Fruit fly (Drosophila melanogaster): Measurements from ENCODE around the gene nAChRbeta3.

Gene nAChRbeta3

dm6 chr2L:574226-574625 lies 29.3 kb downstream of the nAChRbeta3 start, which contains the start of the genes Ipk2 and cold (continued):
- TF ChIP-seq CG3065 (GFP tag; optimal IDR thresholded peaks at IDR 0.05) (peak; percentile 68), CG17359 (tag; optimal IDR thresholded peaks at IDR 0.05) (peak; percentile 62), CG17361 (GFP tag; IDR thresholded peaks at IDR 0.05) (peak; percentile 87), CG8089 (GFP tag; optimal IDR thresholded peaks at IDR 0.05) (peak; percentile 28), yki (optimal IDR thresholded peaks at IDR 0.05) (no peak), CG4360 (GFP tag; IDR thresholded peaks at IDR 0.05) (no peak), ase (GFP tag; IDR thresholded peaks at IDR 0.05) (no peak), Lim3 (GFP tag; IDR thresholded peaks at IDR 0.05) (no peak), CG30403 (GFP tag; optimal IDR thresholded peaks at IDR 0.05) (peak; percentile 90), Ets97D (GFP tag; optimal IDR thresholded peaks at IDR 0.05) (peak; percentile 68), CG9437 (GFP tag; optimal IDR thresholded peaks at IDR 0.05) (peak; percentile 92), rib (GFP tag; IDR thresholded peaks at IDR 0.05) (peak; percentile 43; the same call in 1 of the 2 replicates), CG4424 (GFP tag; optimal IDR thresholded peaks at IDR 0.05) (peak; percentile 85), CG12219 (GFP tag; optimal IDR thresholded peaks at IDR 0.05) (no peak), CG3407 (GFP tag; optimal IDR thresholded peaks at IDR 0.05) (peak; percentile 67), Fer2 (tag; optimal IDR thresholded peaks at IDR 0.05) (peak; percentile 37), Taf1 (GFP tag; IDR thresholded peaks at IDR 0.05) (peak; percentile 56; the same call in 1 of the 2 replicates), CG3995 (GFP tag; optimal IDR thresholded peaks at IDR 0.05) (peak; percentile 59), CG12299 (tag; optimal IDR thresholded peaks at IDR 0.05) (peak; percentile 78), B-H1 (GFP tag; IDR thresholded peaks at IDR 0.05) (peak; percentile 56), pfk (GFP tag; optimal IDR thresholded peaks at IDR 0.05) (no peak), bbx (GFP tag; IDR thresholded peaks at IDR 0.05; ENCODE audit: partially characterized antibody) (no peak), tap (tag; optimal IDR thresholded peaks at IDR 0.05) (no peak), seq (GFP tag; IDR thresholded peaks at IDR 0.05) (no peak), Nf-YB (GFP tag; optimal IDR thresholded peaks at IDR 0.05) (peak; percentile 64), Six4 (GFP tag; optimal IDR thresholded peaks at IDR 0.05) (peak; percentile 50), Hr3 (GFP tag; optimal IDR thresholded peaks at IDR 0.05) (peak; percentile 83), gcm2 (GFP tag; optimal IDR thresholded peaks at IDR 0.05) (peak; percentile 53), H2.0 (GFP tag; IDR thresholded peaks at IDR 0.05) (peak; percentile 59), insv (GFP tag; optimal IDR thresholded peaks at IDR 0.05) (peak in 1 of 2 experiments; percentile 40), wdn (GFP tag; IDR thresholded peaks at IDR 0.05) (peak; percentile 59), CG11398 (GFP tag; optimal IDR thresholded peaks at IDR 0.05) (peak; percentile 54), shn (GFP tag; optimal IDR thresholded peaks at IDR 0.05) (peak; percentile 76), HLH54F (GFP tag; optimal IDR thresholded peaks at IDR 0.05) (peak; percentile 87), CG11560 (tag; IDR thresholded peaks at IDR 0.05) (peak; percentile 63; the same call in 1 of the 3 replicates), grn (GFP tag; optimal IDR thresholded peaks at IDR 0.05) (no peak), CG3847 (GFP tag; IDR thresholded peaks at IDR 0.05) (peak; percentile 93), sisA (GFP tag; IDR thresholded peaks at IDR 0.05) (peak; percentile 70), unc-4 (GFP tag; IDR thresholded peaks at IDR 0.05; ENCODE audit: partially characterized antibody) (peak; percentile 43), CG4707 (GFP tag; optimal IDR thresholded peaks at IDR 0.05) (peak; percentile 11), CG11696 (GFP tag; IDR thresholded peaks at IDR 0.05) (no peak), NC2α (GFP tag; optimal IDR thresholded peaks at IDR 0.05) (peak; percentile 42), CG8478 (optimal IDR thresholded peaks at IDR 0.05) (no peak), zf30C (GFP tag; optimal IDR thresholded peaks at IDR 0.05) (no peak), exex (tag; optimal IDR thresholded peaks at IDR 0.05) (peak; percentile 83), CG30020 (tag; optimal IDR thresholded peaks at IDR 0.05) (peak; percentile 62), row (GFP tag; IDR thresholded peaks at IDR 0.05) (peak; percentile 95), pros (GFP tag; optimal IDR thresholded peaks at IDR 0.05) (no peak), CG34422 (GFP tag; IDR thresholded peaks at IDR 0.05) (peak; percentile 51; the same call in 2 of the 3 replicates), hth (optimal IDR thresholded peaks at IDR 0.05) (no peak), ewg (GFP tag; optimal IDR thresholded peaks at IDR 0.05) (peak; percentile 83), ato (GFP tag; IDR thresholded peaks at IDR 0.05; ENCODE audit: partially characterized antibody) (peak; percentile 40; the same call in 1 of the 2 replicates), CG7963 (GFP tag; IDR thresholded peaks at IDR 0.05; ENCODE audit: partially characterized antibody) (no peak)

Data from whole organism, embryonic.